Worm (Caenorhabditis elegans) whole organism, late embryonic: ENCODE measurements around the gene C45B11.9.
A peak's percentile ranks its signal among the peaks of the same experiment; 100 is the strongest.

ENCODE experiments used
- ceh-48 ChIP-seq: sonication (generic microtip); optimal IDR thresholded peaks from 2 replicates; lab custom pipeline; 2016; ENCODE audit warnings: missing genetic modification characterization, inconsistent platforms, missing compliant biosample characterization
- elt-2 ChIP-seq: sonication (generic microtip); optimal IDR thresholded peaks from 2 replicates; lab custom pipeline; 2016; ENCODE audit warnings: missing genetic modification reagents, missing genetic modification characterization, missing compliant biosample characterization
- fkh-10 ChIP-seq: fragments of 150-350 bp; optimal IDR thresholded peaks from 2 replicates; lab custom pipeline; 2014; ENCODE audit warnings: missing biosample characterization, missing genetic modification reagents, missing genetic modification characterization
- hlh-8 ChIP-seq: sonication (generic microtip); optimal IDR thresholded peaks from 2 replicates; lab custom pipeline; 2016; ENCODE audit warnings: missing genotype, missing genetic modification characterization, missing compliant biosample characterization
- nhr-11 ChIP-seq: fragments of 150-350 bp; optimal IDR thresholded peaks from 2 replicates; lab custom pipeline; 2014; ENCODE audit warnings: missing biosample characterization, missing genetic modification characterization
- pqm-1 ChIP-seq: sonication (generic microtip); optimal IDR thresholded peaks from 2 replicates; lab custom pipeline; 2016; ENCODE audit warnings: missing genetic modification characterization, missing compliant biosample characterization
- pros-1 ChIP-seq: fragments of 150-350 bp; optimal IDR thresholded peaks from 2 replicates; lab custom pipeline; 2014; ENCODE audit warnings: missing biosample characterization, missing genetic modification reagents, missing genetic modification characterization
- ref-2 ChIP-seq: sonication (generic microtip); optimal IDR thresholded peaks from 2 replicates; lab custom pipeline; 2016; ENCODE audit warnings: missing genetic modification characterization, missing compliant biosample characterization
- sdc-2 ChIP-seq: sonication (generic microtip); optimal IDR thresholded peaks from 2 replicates; lab custom pipeline; 2016; ENCODE audit warnings: missing genotype, missing genetic modification characterization, missing compliant biosample characterization

- peak; percentile 89 for TF ChIP-seq elt-2 (tag; lab: Kevin White, UChicago)
- TF ChIP-seq pqm-1 (tag; lab: Kevin White, UChicago) = no peak
- no peak for TF ChIP-seq ref-2 (tag; lab: Kevin White, UChicago)
- TF ChIP-seq fkh-10 (GFP tag; lab: Kevin White, UChicago) = no peak
- no peak for TF ChIP-seq pros-1 (tag; lab: Kevin White, UChicago)
- no peak for TF ChIP-seq nhr-11
- no peak for TF ChIP-seq hlh-8 (tag; lab: Kevin White, UChicago)
- TF ChIP-seq sdc-2 (tag; lab: Kevin White, UChicago) = no peak
- TF ChIP-seq ceh-48 (tag; lab: Kevin White, UChicago) = no peak
These were observed 36.3 kb downstream of the C45B11.9 start for ce11 chrV:11076403-11076802.
